Worm (Caenorhabditis elegans) whole organism, mixed stage, embryonic: ENCODE results near the gene asp-19.
A peak's percentile ranks its signal among the peaks of the same experiment; 100 is the strongest.

Experiments used
- M03D4.4 ChIP-seq: sonication (generic microtip); optimal IDR thresholded peaks from 2 replicates; lab custom pipeline; 2017; ENCODE audit warnings: mild to moderate bottlenecking, missing genetic modification characterization, missing compliant biosample characterization
- bed-3 ChIP-seq: fragments of 200-800 bp; sonication (Bioruptor generic); optimal IDR thresholded peaks from 3 replicates; lab custom pipeline; 2018; ENCODE audit warnings: mild to moderate bottlenecking, missing genetic modification characterization, moderate library complexity, missing compliant biosample characterization
- blmp-1 ChIP-seq: fragments of 150-350 bp; optimal IDR thresholded peaks from 2 replicates; lab custom pipeline; 2014; ENCODE audit warnings: missing biosample characterization, missing genetic modification characterization
- ceh-39 ChIP-seq: fragments of 150-350 bp; optimal IDR thresholded peaks from 2 replicates; lab custom pipeline; 2014; ENCODE audit warnings: missing biosample characterization, missing genetic modification characterization
- ceh-43 ChIP-seq: fragments of 200-800 bp; sonication (Bioruptor generic); optimal IDR thresholded peaks from 2 replicates; lab custom pipeline; 2018; ENCODE audit warnings: mild to moderate bottlenecking, missing genetic modification characterization, moderate library complexity, missing compliant biosample characterization
- ceh-83 ChIP-seq: fragments of 200-800 bp; sonication (Bioruptor generic); optimal IDR thresholded peaks from 2 replicates; lab custom pipeline; 2018; ENCODE audit warnings: mild to moderate bottlenecking, missing genetic modification characterization, missing compliant biosample characterization
- ces-1 ChIP-seq: fragments of 150-350 bp; optimal IDR thresholded peaks from 2 replicates; lab custom pipeline; 2014; ENCODE audit warnings: missing biosample characterization, missing genetic modification reagents, missing genetic modification characterization
- cnd-1 ChIP-seq: fragments of 200-800 bp; sonication (Bioruptor generic); optimal IDR thresholded peaks from 2 replicates; lab custom pipeline; 2018; ENCODE audit warnings: mild to moderate bottlenecking, missing genetic modification characterization, missing compliant biosample characterization
- drap-1 ChIP-seq: fragments of 200-800 bp; sonication (Bioruptor generic); optimal IDR thresholded peaks from 3 replicates; lab custom pipeline; 2018; ENCODE audit warnings: mild to moderate bottlenecking, missing genetic modification characterization, missing compliant biosample characterization
- elt-3 ChIP-seq: fragments of 150-350 bp; optimal IDR thresholded peaks from 2 replicates; lab custom pipeline; 2014; ENCODE audit warnings: missing biosample characterization, missing genetic modification characterization
- flh-1 ChIP-seq: fragments of 200-800 bp; sonication (Bioruptor generic); optimal IDR thresholded peaks from 2 replicates; lab custom pipeline; 2018; ENCODE audit warnings: mild to moderate bottlenecking, missing genetic modification characterization, moderate library complexity, missing compliant biosample characterization
- ham-2 ChIP-seq: fragments of 200-800 bp; sonication (Bioruptor generic); optimal IDR thresholded peaks from 2 replicates; lab custom pipeline; 2018; ENCODE audit warnings: mild to moderate bottlenecking, missing genetic modification characterization, missing compliant biosample characterization
- lin-13 ChIP-seq: fragments of 150-350 bp; optimal IDR thresholded peaks from 2 replicates; lab custom pipeline; 2014; ENCODE audit warnings: missing biosample characterization, missing genetic modification characterization
- lin-32 ChIP-seq: fragments of 200-800 bp; sonication (Bioruptor generic); optimal IDR thresholded peaks from 2 replicates; lab custom pipeline; 2018; ENCODE audit warnings: mild to moderate bottlenecking, missing genetic modification characterization, missing compliant biosample characterization
- lsy-2 ChIP-seq: fragments of 150-350 bp; optimal IDR thresholded peaks from 2 replicates; lab custom pipeline; 2014; ENCODE audit warnings: missing biosample characterization, missing genetic modification characterization
- mab-5 ChIP-seq: fragments of 150-350 bp; optimal IDR thresholded peaks from 2 replicates; lab custom pipeline; 2014; ENCODE audit warnings: missing biosample characterization, missing genetic modification characterization
- mep-1 ChIP-seq: fragments of 150-350 bp; optimal IDR thresholded peaks from 2 replicates; lab custom pipeline; 2017; ENCODE audit warnings: missing biosample characterization, missing genetic modification reagents, missing genetic modification characterization, inconsistent platforms
- mls-2 ChIP-seq: sonication (generic microtip); optimal IDR thresholded peaks from 2 replicates; lab custom pipeline; 2016; ENCODE audit warnings: mild to moderate bottlenecking, missing genetic modification characterization, moderate library complexity, missing compliant biosample characterization
- nhr-12 ChIP-seq: fragments of 150-350 bp; optimal IDR thresholded peaks from 2 replicates; lab custom pipeline; 2014; ENCODE audit warnings: missing biosample characterization, missing genetic modification characterization
- nhr-2 ChIP-seq: fragments of 150-350 bp; optimal IDR thresholded peaks from 2 replicates; lab custom pipeline; 2014; ENCODE audit warnings: missing biosample characterization, missing genetic modification characterization
- nhr-237 ChIP-seq: fragments of 150-350 bp; optimal IDR thresholded peaks from 2 replicates; lab custom pipeline; 2014; ENCODE audit warnings: missing biosample characterization, missing genetic modification characterization
- nhr-28 ChIP-seq: fragments of 150-350 bp; optimal IDR thresholded peaks from 2 replicates; lab custom pipeline; 2014; ENCODE audit warnings: missing biosample characterization, missing genetic modification characterization
- nhr-76 ChIP-seq: sonication (generic microtip); optimal IDR thresholded peaks from 2 replicates; lab custom pipeline; 2017; ENCODE audit warnings: missing biosample characterization, missing genetic modification characterization
- pha-4 ChIP-seq: fragments of 150-350 bp; optimal IDR thresholded peaks from 2 replicates; lab custom pipeline; 2018; ENCODE audit warnings: missing biosample characterization, missing genetic modification reagents, missing genetic modification characterization
- sem-2 ChIP-seq: fragments of 200-800 bp; sonication (Bioruptor generic); optimal IDR thresholded peaks from 2 replicates; lab custom pipeline; 2018; ENCODE audit warnings: mild to moderate bottlenecking, missing genetic modification characterization, missing compliant biosample characterization
- snpc-4 ChIP-seq: fragments of 150-350 bp; optimal IDR thresholded peaks from 2 replicates; lab custom pipeline; 2014; ENCODE audit warnings: missing biosample characterization, missing genetic modification characterization
- tbx-8 ChIP-seq: fragments of 200-800 bp; sonication (Bioruptor generic); optimal IDR thresholded peaks from 2 replicates; lab custom pipeline; 2018; ENCODE audit warnings: mild to moderate bottlenecking, missing genetic modification characterization, moderate library complexity, missing compliant biosample characterization
- unc-39 ChIP-seq: fragments of 150-350 bp; optimal IDR thresholded peaks from 2 replicates; lab custom pipeline; 2014; ENCODE audit warnings: missing biosample characterization, missing genetic modification characterization
- unc-62 ChIP-seq: fragments of 150-350 bp; optimal IDR thresholded peaks from 2 replicates; lab custom pipeline; 2014; ENCODE audit warnings: missing biosample characterization, missing genetic modification reagents, missing genetic modification characterization
- zip-8 ChIP-seq: fragments of 150-350 bp; optimal IDR thresholded peaks from 2 replicates; lab custom pipeline; 2014; ENCODE audit warnings: missing biosample characterization, missing genetic modification characterization
- ztf-11 ChIP-seq: fragments of 150-350 bp; optimal IDR thresholded peaks from 2 replicates; lab custom pipeline; 2014; ENCODE audit warnings: missing biosample characterization, missing genetic modification characterization

Gene asp-19

ce11 chrV:18711362-18711761 is 17.8 kb downstream of the asp-19 start:
- TF ChIP-seq cnd-1 (tag; lab: Kevin White, UChicago) = no peak
- no peak for TF ChIP-seq snpc-4
- no peak for TF ChIP-seq elt-3 (tag; lab: Kevin White, UChicago)
- no peak for TF ChIP-seq nhr-2 (tag; lab: Kevin White, UChicago)
- TF ChIP-seq tbx-8 (GFP tag; lab: Kevin White, UChicago) = no peak
- TF ChIP-seq sem-2 (GFP tag; lab: Kevin White, UChicago) = no peak
- TF ChIP-seq blmp-1 (tag; lab: Kevin White, UChicago) = no peak
- no peak for TF ChIP-seq nhr-237
- TF ChIP-seq ceh-83 = no peak
- no peak for TF ChIP-seq ceh-39 (tag; lab: Kevin White, UChicago)
- no peak for TF ChIP-seq drap-1 (GFP tag; lab: Kevin White, UChicago)
- TF ChIP-seq zip-8 (tag; lab: Kevin White, UChicago) = no peak
- TF ChIP-seq ces-1 = no peak
- no peak for TF ChIP-seq ceh-43
- no peak for TF ChIP-seq M03D4.4 (tag; lab: Kevin White, UChicago)
- no peak for TF ChIP-seq flh-1 (GFP tag; lab: Kevin White, UChicago)
- no peak for TF ChIP-seq pha-4 (tag; lab: Kevin White, UChicago)

- TF ChIP-seq lsy-2 (tag; lab: Kevin White, UChicago) = peak; percentile 86
- no peak for TF ChIP-seq lin-13 (tag; lab: Kevin White, UChicago)
- peak; percentile 84 for TF ChIP-seq unc-39 (tag; lab: Kevin White, UChicago)
- TF ChIP-seq ceh-43 = no peak
- peak; percentile 50 for TF ChIP-seq ces-1
- peak; percentile 88 for TF ChIP-seq lin-32 (GFP tag; lab: Kevin White, UChicago)
- TF ChIP-seq ham-2 = no peak
- TF ChIP-seq cnd-1 (tag; lab: Kevin White, UChicago) = peak; percentile 69
- TF ChIP-seq blmp-1 (tag; lab: Kevin White, UChicago) = no peak
Measured at ce11 chrV:18710045-18710490, 19.1 kb downstream of the asp-19 start.

ce11 chrV:18709203-18709860 is 19.8 kb downstream of the asp-19 start, which contains the start of gene Y17D7C.6:
Gene Y17D7C.6 (plus strand): TSS chrV:18709810.
- TF ChIP-seq nhr-12 (tag; lab: Kevin White, UChicago) (no peak), sem-2 (GFP tag; lab: Kevin White, UChicago) (no peak), mab-5 (tag; lab: Kevin White, UChicago) (no peak), ceh-43 (no peak), snpc-4 (no peak), nhr-76 (tag; lab: Kevin White, UChicago) (no peak), ces-1 (no peak), mls-2 (tag; lab: Kevin White, UChicago) (no peak), elt-3 (tag; lab: Kevin White, UChicago) (no peak), pha-4 (tag; lab: Kevin White, UChicago) (no peak), lin-32 (GFP tag; lab: Kevin White, UChicago) (no peak), ceh-83 (no peak), nhr-237 (no peak)

- TF ChIP-seq mls-2 (tag; lab: Kevin White, UChicago) = no peak
- no peak for TF ChIP-seq ztf-11 (tag; lab: Kevin White, UChicago)
- TF ChIP-seq pha-4 (tag; lab: Kevin White, UChicago) = no peak
- no peak for TF ChIP-seq blmp-1 (tag; lab: Kevin White, UChicago)
- TF ChIP-seq unc-39 (tag; lab: Kevin White, UChicago) = no peak
- TF ChIP-seq sem-2 (GFP tag; lab: Kevin White, UChicago) = no peak
- TF ChIP-seq nhr-28 (tag; lab: Kevin White, UChicago) = no peak
- TF ChIP-seq bed-3 (GFP tag; lab: Kevin White, UChicago) = no peak
- TF ChIP-seq ceh-43 = no peak
- TF ChIP-seq ces-1 = no peak
- no peak for TF ChIP-seq mep-1 (tag; lab: Kevin White, UChicago)
- TF ChIP-seq drap-1 (GFP tag; lab: Kevin White, UChicago) = no peak
- no peak for TF ChIP-seq lsy-2 (tag; lab: Kevin White, UChicago)
- no peak for TF ChIP-seq unc-62
Measured at ce11 chrV:18708015-18708414, 21.2 kb downstream of the asp-19 start.
